Fruit fly (Drosophila melanogaster): ENCODE measurements around the gene pyx.

- TF ChIP-seq h (GFP tag; optimal IDR thresholded peaks at IDR 0.05) (no peak), ey (GFP tag; optimal IDR thresholded peaks at IDR 0.05) (peak; percentile 11), Myc (optimal IDR thresholded peaks at IDR 0.05) (no peak), dmrt93B (GFP tag; optimal IDR thresholded peaks at IDR 0.05) (no peak), psq (GFP tag; optimal IDR thresholded peaks at IDR 0.05) (peak; percentile 12)
Measured at dm6 chr3L:246644-247199, 23.9 kb upstream of the pyx start.
